Worm (Caenorhabditis elegans) whole organism, late embryonic: ENCODE data around the gene K12H6.5.
"Not testable (repeated sequence)": the region's sequence is repeated elsewhere in the genome, so short reads cannot be mapped to it uniquely, and the experiment has no call there.

Experiments
- C08G9.2 ChIP-seq: sonication (generic microtip); optimal IDR thresholded peaks from 2 replicates; lab custom pipeline; 2016; ENCODE audit warnings: mild to moderate bottlenecking, missing genetic modification characterization, moderate library complexity, missing compliant biosample characterization
- C38D4.7 ChIP-seq: fragments of 200-800 bp; sonication (Bioruptor generic); optimal IDR thresholded peaks from 2 replicates; lab custom pipeline; 2018; ENCODE audit warnings: mild to moderate bottlenecking, missing genetic modification characterization, moderate library complexity, missing compliant biosample characterization
- K02D7.2 ChIP-seq: sonication (generic microtip); optimal IDR thresholded peaks from 2 replicates; lab custom pipeline; 2017; ENCODE audit warnings: mild to moderate bottlenecking, missing genetic modification characterization, missing compliant biosample characterization
- ceh-19 ChIP-seq: fragments of 200-800 bp; sonication (Bioruptor generic); optimal IDR thresholded peaks from 2 replicates; lab custom pipeline; 2018; ENCODE audit warnings: mild to moderate bottlenecking, missing genetic modification characterization, missing compliant biosample characterization
- ceh-24 ChIP-seq: sonication (generic microtip); optimal IDR thresholded peaks from 2 replicates; lab custom pipeline; 2016; ENCODE audit warnings: mild to moderate bottlenecking, missing genetic modification characterization, missing compliant biosample characterization
- ceh-30 ChIP-seq: fragments of 150-350 bp; optimal IDR thresholded peaks from 2 replicates; lab custom pipeline; 2014; ENCODE audit warnings: missing biosample characterization, missing genetic modification characterization
- ceh-34 ChIP-seq: sonication (generic microtip); optimal IDR thresholded peaks from 2 replicates; lab custom pipeline; 2016; ENCODE audit warnings: mild to moderate bottlenecking, missing genetic modification characterization, missing compliant biosample characterization
- ceh-6 ChIP-seq: fragments of 200-800 bp; sonication (Bioruptor generic); optimal IDR thresholded peaks from 2 replicates; lab custom pipeline; 2018; ENCODE audit warnings: mild to moderate bottlenecking, missing genetic modification characterization, missing compliant biosample characterization
- che-1 ChIP-seq: sonication (generic microtip); optimal IDR thresholded peaks from 2 replicates; lab custom pipeline; 2016; ENCODE audit warnings: mild to moderate bottlenecking, missing genetic modification characterization, missing compliant biosample characterization
- elt-2 ChIP-seq: sonication (generic microtip); optimal IDR thresholded peaks from 2 replicates; lab custom pipeline; 2016; ENCODE audit warnings: missing genetic modification reagents, missing genetic modification characterization, missing compliant biosample characterization
- elt-4 ChIP-seq: sonication (generic microtip); optimal IDR thresholded peaks from 2 replicates; lab custom pipeline; 2016; ENCODE audit warnings: missing genetic modification characterization, missing compliant biosample characterization
- eyg-1 ChIP-seq: sonication (generic microtip); optimal IDR thresholded peaks from 2 replicates; lab custom pipeline; 2016; ENCODE audit warnings: missing genotype, missing genetic modification characterization, missing compliant biosample characterization
- fkh-10 ChIP-seq: fragments of 150-350 bp; optimal IDR thresholded peaks from 2 replicates; lab custom pipeline; 2014; ENCODE audit warnings: missing biosample characterization, missing genetic modification reagents, missing genetic modification characterization
- fkh-6 ChIP-seq: sonication (generic microtip); optimal IDR thresholded peaks from 2 replicates; lab custom pipeline; 2016; ENCODE audit warnings: missing genetic modification characterization, missing compliant biosample characterization
- hlh-30 ChIP-seq: sonication (generic microtip); optimal IDR thresholded peaks from 2 replicates; lab custom pipeline; 2017; ENCODE audit warnings: antibody characterized with exemption, missing genetic modification characterization, missing compliant biosample characterization; ENCODE audit not compliant: insufficient read depth
- hlh-6 ChIP-seq: sonication (generic microtip); optimal IDR thresholded peaks from 2 replicates; lab custom pipeline; 2016; ENCODE audit warnings: missing genotype, missing genetic modification characterization, missing compliant biosample characterization
- lim-6 ChIP-seq: sonication (generic microtip); optimal IDR thresholded peaks from 2 replicates; lab custom pipeline; 2016; ENCODE audit warnings: missing genetic modification characterization, missing compliant biosample characterization
- nfya-1 ChIP-seq: sonication (generic microtip); optimal IDR thresholded peaks from 2 replicates; lab custom pipeline; 2017; ENCODE audit warnings: missing genetic modification characterization, mild to moderate bottlenecking, missing compliant biosample characterization, antibody characterized with exemption, moderate library complexity
- nhr-11 ChIP-seq: fragments of 150-350 bp; optimal IDR thresholded peaks from 2 replicates; lab custom pipeline; 2014; ENCODE audit warnings: missing biosample characterization, missing genetic modification characterization
- nhr-232 ChIP-seq: sonication (generic microtip); optimal IDR thresholded peaks from 2 replicates; lab custom pipeline; 2016; ENCODE audit warnings: missing genetic modification characterization, missing compliant biosample characterization
- npax-4 ChIP-seq: sonication (generic microtip); optimal IDR thresholded peaks from 2 replicates; lab custom pipeline; 2016; ENCODE audit warnings: missing genetic modification characterization, missing compliant biosample characterization
- odd-2 ChIP-seq: sonication (generic microtip); optimal IDR thresholded peaks from 2 replicates; lab custom pipeline; 2017; ENCODE audit warnings: antibody characterized with exemption, mild to moderate bottlenecking, missing genetic modification characterization, missing compliant biosample characterization
- pros-1 ChIP-seq: fragments of 150-350 bp; optimal IDR thresholded peaks from 2 replicates; lab custom pipeline; 2014; ENCODE audit warnings: missing biosample characterization, missing genetic modification reagents, missing genetic modification characterization
- sox-4 ChIP-seq: sonication (generic microtip); optimal IDR thresholded peaks from 2 replicates; lab custom pipeline; 2017; ENCODE audit warnings: mild to moderate bottlenecking, missing genetic modification characterization, inconsistent platforms, missing compliant biosample characterization
- tbx-2 ChIP-seq: sonication (generic microtip); optimal IDR thresholded peaks from 2 replicates; lab custom pipeline; 2016; ENCODE audit warnings: missing genetic modification characterization, missing compliant biosample characterization
- unc-3 ChIP-seq, 2 experiments: fragments of 200-800 bp in 1 of 2; sonication (Bioruptor generic) in 1 of 2; sonication (generic microtip) in 1 of 2; conservative IDR thresholded peaks in 1 of 2; optimal IDR thresholded peaks in 1 of 2; 2 replicates each; pipeline versions ENCODE4 v1.3.6 to Lab custom; 2016 to 2022; ENCODE audit warnings: missing compliant biosample characterization in 2 of 2, missing genetic modification characterization in 2 of 2, missing genetic modification reagents in 1 of 2
- unc-42 ChIP-seq: sonication (generic microtip); optimal IDR thresholded peaks from 2 replicates; lab custom pipeline; 2016; ENCODE audit warnings: missing genotype, missing genetic modification characterization, missing compliant biosample characterization
- unc-55 ChIP-seq: sonication (generic microtip); optimal IDR thresholded peaks from 2 replicates; lab custom pipeline; 2017; ENCODE audit warnings: missing biosample characterization, missing genetic modification reagents, missing genetic modification characterization
- zip-5 ChIP-seq: sonication (generic microtip); optimal IDR thresholded peaks from 2 replicates; lab custom pipeline; 2016; ENCODE audit warnings: missing genetic modification characterization, missing compliant biosample characterization

K12H6.5 gene

ce11 chrII:2839004-2839403, 13.0 kb upstream of the K12H6.5 start, which contains the start of gene Y110A2AL.4:
Y110A2AL.4 (plus strand) TSS chrII:2839304.
- not testable (repeated sequence) for TF ChIP-seq ceh-19 (GFP tag; lab: Kevin White, UChicago); elt-4 (tag; lab: Kevin White, UChicago); sox-4 (tag; lab: Kevin White, UChicago)

DNA sequence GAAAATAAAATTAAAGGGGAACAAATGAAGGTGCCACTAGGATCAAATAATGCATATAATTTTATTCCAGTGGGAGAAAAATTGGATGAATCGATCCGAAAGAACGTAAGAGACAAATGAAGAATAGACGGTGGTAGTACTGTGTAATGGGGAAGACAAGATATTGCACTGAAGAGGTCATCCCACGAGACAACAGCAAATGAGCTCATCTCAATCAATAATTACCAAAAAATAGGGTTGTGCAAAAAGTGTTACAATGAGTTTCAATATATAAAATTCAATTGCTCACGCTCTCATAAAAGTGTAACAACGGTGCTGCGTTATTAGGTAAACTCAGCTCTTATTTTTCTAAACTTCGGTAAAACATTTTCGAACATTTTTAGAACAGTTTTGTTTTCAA, 10.9 kb upstream of the K12H6.5 start, which contains the start of gene K12H6.7:
Gene K12H6.7, minus strand, starts transcription at position 101 of the 400 bp plus-strand sequence.
- TF ChIP-seq tbx-2 (tag; lab: Kevin White, UChicago) (no peak), C38D4.7 (GFP tag; lab: Kevin White, UChicago) (no peak), hlh-6 (tag; lab: Kevin White, UChicago) (no peak), C08G9.2 (tag; lab: Kevin White, UChicago) (no peak), elt-4 (tag; lab: Kevin White, UChicago) (no peak), lim-6 (tag; lab: Kevin White, UChicago) (no peak), zip-5 (tag; lab: Kevin White, UChicago) (no peak), che-1 (tag; lab: Kevin White, UChicago) (no peak), unc-3 (GFP tag; conservative IDR thresholded peaks at IDR 0.05; lab: Robert Waterston, UW) (no peak), unc-3 (tag; optimal IDR thresholded peaks at IDR 0.05; lab: Kevin White, UChicago) (no peak), ceh-34 (tag; lab: Kevin White, UChicago) (no peak), npax-4 (tag; lab: Kevin White, UChicago) (no peak), ceh-19 (GFP tag; lab: Kevin White, UChicago) (no peak), unc-42 (tag; lab: Kevin White, UChicago) (no peak), fkh-10 (GFP tag; lab: Kevin White, UChicago) (no peak), sox-4 (tag; lab: Kevin White, UChicago) (no peak), nhr-232 (tag; lab: Kevin White, UChicago) (no peak), ceh-6 (GFP tag; lab: Kevin White, UChicago) (no peak)
- TF ChIP-seq, all 69 proteins: peak for 0

DNA sequence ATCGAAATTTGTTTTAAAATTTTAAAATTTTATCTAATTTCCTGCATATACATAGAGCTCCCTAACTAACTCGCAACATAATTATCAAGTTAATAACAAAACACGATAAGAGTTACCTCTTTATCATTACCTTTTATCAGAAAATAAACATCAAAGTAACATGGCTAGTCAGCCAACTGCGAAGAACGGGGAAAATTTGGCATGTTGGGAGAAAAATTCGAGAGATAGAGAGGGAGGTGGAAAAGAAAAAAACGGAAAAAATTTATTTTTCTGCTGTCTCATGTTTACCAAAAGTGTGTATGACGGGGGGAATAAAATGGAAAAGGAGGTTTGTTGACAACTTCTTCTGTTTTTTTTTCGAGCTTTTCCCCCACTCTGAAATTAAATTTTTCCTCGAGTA, 8.1 kb upstream of the K12H6.5 start:
- no peak for TF ChIP-seq K02D7.2
- no peak for TF ChIP-seq ceh-24 (tag; lab: Kevin White, UChicago)
- TF ChIP-seq elt-2 (tag; lab: Kevin White, UChicago) = peak; percentile 90

- TF ChIP-seq hlh-30 = peak; percentile 57
- TF ChIP-seq ceh-30 (tag; lab: Kevin White, UChicago) = peak; percentile 26
- TF ChIP-seq lim-6 (tag; lab: Kevin White, UChicago) = no peak
Measured at ce11 chrII:2832539-2832938, 6.6 kb upstream of the K12H6.5 start.

- no peak for TF ChIP-seq zip-5 (tag; lab: Kevin White, UChicago)
- no peak for TF ChIP-seq nhr-11
- peak; percentile 14 for TF ChIP-seq unc-55 (GFP tag; lab: Kevin White, UChicago)
- TF ChIP-seq C08G9.2 (tag; lab: Kevin White, UChicago) = no peak
- TF ChIP-seq pros-1 = no peak
- no peak for TF ChIP-seq ceh-34 (tag; lab: Kevin White, UChicago)
- no peak for TF ChIP-seq nfya-1 (tag; lab: Kevin White, UChicago)
- TF ChIP-seq fkh-6 (tag; lab: Kevin White, UChicago) = no peak
Measured at ce11 chrII:2832098-2832497, 6.1 kb upstream of the K12H6.5 start.

- TF ChIP-seq odd-2 = no peak
- peak; percentile 12 for TF ChIP-seq unc-42 (tag; lab: Kevin White, UChicago)
- TF ChIP-seq eyg-1 = no peak
Measured at ce11 chrII:2831173-2831572, 5.2 kb upstream of the K12H6.5 start, which contains the start of gene K12H6.6. K12H6.6 (minus strand) TSS chrII:2831233.
